Worm (Caenorhabditis elegans): ENCODE measurements around the gene spot-1.

Gene spot-1

DNA sequence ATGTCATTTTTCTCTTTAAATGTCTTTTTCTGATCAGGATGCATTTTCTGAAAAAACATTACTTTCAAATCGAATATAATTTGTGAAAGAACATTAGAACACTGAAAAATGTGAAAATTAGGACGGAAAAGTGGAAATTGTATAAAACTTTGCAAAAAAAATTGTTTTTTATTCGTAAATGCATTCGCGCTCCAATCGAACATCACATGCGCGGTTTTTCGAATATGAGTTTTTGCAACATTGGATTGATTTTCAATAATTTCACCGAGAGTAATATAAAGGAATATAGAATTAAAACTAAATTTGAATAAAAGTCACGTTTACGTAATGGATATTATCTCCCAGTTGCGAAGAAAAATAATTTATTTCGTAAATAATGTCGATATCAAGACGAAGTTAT is at the start of gene spot-1, which contains the start of gene B0361.11 (continued):
- no peak for TF ChIP-seq nhr-76 (tag; optimal IDR thresholded peaks at IDR 0.05)

DNA sequence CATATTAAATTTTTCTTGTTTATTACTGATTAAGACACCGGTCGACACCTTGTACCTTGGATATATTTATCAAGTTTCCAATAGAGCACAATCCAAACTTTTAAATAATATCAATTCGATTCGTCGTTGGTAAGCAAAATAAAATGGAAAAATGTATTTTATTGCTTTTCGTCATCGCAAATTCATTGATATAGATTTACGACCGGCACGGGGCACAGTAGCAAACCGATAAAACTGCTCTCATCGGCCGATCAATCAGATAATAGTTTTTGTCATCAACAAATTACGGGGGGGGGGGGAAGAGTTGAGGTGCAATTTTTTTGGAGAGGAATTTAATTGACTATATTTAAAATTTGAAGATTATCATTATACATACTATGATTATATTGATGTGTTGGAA is 46.3 kb upstream of the spot-1 start:
- TF ChIP-seq jun-1 (tag; optimal IDR thresholded peaks at IDR 0.05), result no peak
- no peak for TF ChIP-seq F26F4.8 (GFP tag; conservative IDR thresholded peaks at IDR 0.05)
- peak; percentile 31 for TF ChIP-seq nhr-28 (tag; optimal IDR thresholded peaks at IDR 0.05)
- no peak for TF ChIP-seq ZK337.2 (GFP tag; IDR thresholded peaks at IDR 0.05)
- TF ChIP-seq dmd-6 (GFP tag; IDR thresholded peaks at IDR 0.05), result 0 out of 2 replicates have a peak, but pooled peaks have one; percentile 25
- TF ChIP-seq ztf-7 (tag; optimal IDR thresholded peaks at IDR 0.05), result no peak
- TF ChIP-seq aha-1 (tag), result no peak
- no peak for TF ChIP-seq nhr-6 (tag; optimal IDR thresholded peaks at IDR 0.05)
- TF ChIP-seq aly-2 (tag; optimal IDR thresholded peaks at IDR 0.05), result no peak
- TF ChIP-seq pqm-1 (tag; optimal IDR thresholded peaks at IDR 0.05), result peak; percentile 51
- no peak for TF ChIP-seq duxl-1 (tag; optimal IDR thresholded peaks at IDR 0.05; ENCODE audit: poor library complexity)
- no peak for TF ChIP-seq mdl-1 (tag; optimal IDR thresholded peaks at IDR 0.05)
- no peak for TF ChIP-seq ceh-44 (GFP tag; IDR thresholded peaks at IDR 0.05)
- TF ChIP-seq ztf-11 (tag; optimal IDR thresholded peaks at IDR 0.05), result no peak
- no peak for TF ChIP-seq lin-29 (GFP tag; IDR thresholded peaks at IDR 0.05)
- TF ChIP-seq daf-16 (GFP tag; optimal IDR thresholded peaks at IDR 0.05), result no peak
- TF ChIP-seq daf-16 (tag; optimal IDR thresholded peaks at IDR 0.05), result peak; percentile 45
- TF ChIP-seq lin-38 (GFP tag; IDR thresholded peaks at IDR 0.05), result no peak
- no peak for TF ChIP-seq nhr-25 (tag; optimal IDR thresholded peaks at IDR 0.05; ENCODE audit: borderline replicate concordance, insufficient read depth)
- no peak for TF ChIP-seq dve-1 (tag; optimal IDR thresholded peaks at IDR 0.05; ENCODE audit: insufficient read depth)
- no peak for TF ChIP-seq nhr-10 (tag; optimal IDR thresholded peaks at IDR 0.05)
- no peak for TF ChIP-seq ceh-32 (tag; optimal IDR thresholded peaks at IDR 0.05; ENCODE audit: poor library complexity)
- no peak for TF ChIP-seq F37D6.2 (tag; optimal IDR thresholded peaks at IDR 0.05)
- no peak for TF ChIP-seq mdt-29 (GFP tag; IDR thresholded peaks at IDR 0.05)
- peak; percentile 41 for TF ChIP-seq hlh-11 (tag; optimal IDR thresholded peaks at IDR 0.05)
- TF ChIP-seq dmd-9 (GFP tag; IDR thresholded peaks at IDR 0.05), result no peak
- TF ChIP-seq daf-8 (GFP tag; IDR thresholded peaks at IDR 0.05), result no peak
- peak; percentile 58; the same call in 1 of the 2 replicates for TF ChIP-seq php-3 (GFP tag; IDR thresholded peaks at IDR 0.05)
- TF ChIP-seq lim-7 (GFP tag; IDR thresholded peaks at IDR 0.05), result no peak
- TF ChIP-seq mxl-3 (GFP tag; optimal IDR thresholded peaks at IDR 0.05), result no peak

DNA sequence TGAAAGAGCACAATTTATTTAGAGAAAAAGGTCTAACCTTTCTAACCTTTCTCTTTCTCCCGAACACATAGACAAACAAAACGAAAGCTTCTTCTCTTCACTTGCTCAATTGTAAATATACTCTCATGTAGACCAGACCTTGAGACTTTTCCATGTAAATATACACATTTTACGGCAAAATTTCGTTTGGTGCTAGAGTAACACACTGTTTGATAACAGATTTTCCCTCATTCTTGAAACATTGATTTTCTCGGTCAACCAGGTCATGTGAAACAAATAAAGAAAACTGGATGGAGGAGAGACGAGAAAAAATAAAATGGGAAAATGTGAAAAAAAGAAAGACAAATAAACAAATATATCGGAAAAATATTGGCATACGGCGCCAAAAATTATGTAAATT is 44.9 kb upstream of the spot-1 start:
- no peak for TF ChIP-seq lir-3 (tag; optimal IDR thresholded peaks at IDR 0.05)
- TF ChIP-seq madf-9 (GFP tag; conservative IDR thresholded peaks at IDR 0.05), result no peak
- TF ChIP-seq daf-16 (GFP tag; optimal IDR thresholded peaks at IDR 0.05), result no peak
- TF ChIP-seq daf-16 (tag; optimal IDR thresholded peaks at IDR 0.05), result peak; percentile 73
- no peak for TF ChIP-seq lin-15B (tag; optimal IDR thresholded peaks at IDR 0.05)
- TF ChIP-seq dpl-1 (GFP tag; optimal IDR thresholded peaks at IDR 0.05), result no peak
- no peak for TF ChIP-seq T20F7.1 (GFP tag; optimal IDR thresholded peaks at IDR 0.05)
- TF ChIP-seq lsy-2 (tag; optimal IDR thresholded peaks at IDR 0.05), result no peak
- no peak for TF ChIP-seq spr-3 (GFP tag; optimal IDR thresholded peaks at IDR 0.05)
- no peak for TF ChIP-seq F44E2.7 (GFP tag; IDR thresholded peaks at IDR 0.05)
- TF ChIP-seq spr-1 (tag; optimal IDR thresholded peaks at IDR 0.05), result no peak
- no peak for TF ChIP-seq F10B5.3 (tag; optimal IDR thresholded peaks at IDR 0.05)
- no peak for TF ChIP-seq lin-1 (GFP tag; IDR thresholded peaks at IDR 0.05)
- no peak for TF ChIP-seq nhr-76 (tag; optimal IDR thresholded peaks at IDR 0.05)
- TF ChIP-seq nhr-28 (tag; optimal IDR thresholded peaks at IDR 0.05), result peak; percentile 35
- no peak for TF ChIP-seq tag-97 (GFP tag; IDR thresholded peaks at IDR 0.05)
- no peak for TF ChIP-seq zfp-3 (GFP tag; conservative IDR thresholded peaks at IDR 0.05)
- no peak for TF ChIP-seq dmd-8 (GFP tag; IDR thresholded peaks at IDR 0.05)
- TF ChIP-seq hlh-11 (tag; optimal IDR thresholded peaks at IDR 0.05), result peak; percentile 12
- no peak for TF ChIP-seq pha-4 (GFP tag; IDR thresholded peaks at IDR 0.05)
- peak; percentile 20 for TF ChIP-seq pha-4 (tag; optimal IDR thresholded peaks at IDR 0.05)
- TF ChIP-seq hlh-30 (tag; optimal IDR thresholded peaks at IDR 0.05; ENCODE audit: insufficient read depth), result peak; percentile 66
- TF ChIP-seq aha-1 (tag), result peak; percentile 57
- TF ChIP-seq F37D6.2 (tag; optimal IDR thresholded peaks at IDR 0.05), result no peak
- TF ChIP-seq lin-29 (GFP tag; IDR thresholded peaks at IDR 0.05), result no peak
- TF ChIP-seq F26F4.8 (GFP tag; conservative IDR thresholded peaks at IDR 0.05), result no peak
- TF ChIP-seq Y75B8A.6 (GFP tag; IDR thresholded peaks at IDR 0.05), result no peak
